Fruit fly (Drosophila melanogaster): ENCODE measurements around the gene Herp.

Gene Herp

DNA sequence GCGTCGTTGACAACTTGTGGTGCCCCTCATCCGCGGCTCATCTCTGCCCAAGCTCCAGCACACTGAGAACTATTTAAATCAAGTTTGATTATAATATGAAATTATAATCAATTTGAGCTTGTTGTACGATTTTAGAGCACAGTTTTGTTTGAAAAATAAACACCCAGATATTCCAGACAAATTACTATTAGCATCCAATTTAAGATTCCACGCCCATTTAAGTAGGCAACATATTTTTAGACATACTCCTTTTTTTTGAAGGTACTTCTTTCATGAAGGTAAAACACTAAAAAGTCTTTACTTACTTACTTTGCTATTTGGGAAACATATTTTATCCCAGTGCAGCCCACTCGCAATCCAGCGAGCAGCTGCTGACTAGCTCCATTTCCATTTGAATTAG is 38.2 kb upstream of the Herp start (continued):
- TF ChIP-seq Dip3 (GFP tag; optimal IDR thresholded peaks at IDR 0.05), result no peak
- no peak for TF ChIP-seq gt (GFP tag; IDR thresholded peaks at IDR 0.05)
- peak; percentile 27 for TF ChIP-seq lab (GFP tag; optimal IDR thresholded peaks at IDR 0.05)
- peak; percentile 33 for TF ChIP-seq Hmr (GFP tag; optimal IDR thresholded peaks at IDR 0.05)
- TF ChIP-seq MESR4 (GFP tag; optimal IDR thresholded peaks at IDR 0.05), result no peak
- TF ChIP-seq esg (GFP tag; conservative IDR thresholded peaks at IDR 0.05), result no peak; the same call in 1 of the 2 replicates
- TF ChIP-seq CG33213 (GFP tag; optimal IDR thresholded peaks at IDR 0.05), result no peak
- no peak for TF ChIP-seq Opbp (GFP tag; IDR thresholded peaks at IDR 0.05; ENCODE audit: partially characterized antibody)
- no peak for TF ChIP-seq zfh2 (GFP tag; optimal IDR thresholded peaks at IDR 0.05)
- no peak for TF ChIP-seq Nf-YC (tag; optimal IDR thresholded peaks at IDR 0.05)
- no peak for TF ChIP-seq MBD-R2 (GFP tag; IDR thresholded peaks at IDR 0.05)
- TF ChIP-seq CG2678 (tag; optimal IDR thresholded peaks at IDR 0.05), result peak; percentile 50
- no peak for TF ChIP-seq pb (GFP tag; optimal IDR thresholded peaks at IDR 0.05)
- no peak for TF ChIP-seq kay (GFP tag; optimal IDR thresholded peaks at IDR 0.05)
- peak; percentile 32 for TF ChIP-seq Oli (tag; optimal IDR thresholded peaks at IDR 0.05)
- no peak for TF ChIP-seq HLH4C (GFP tag; IDR thresholded peaks at IDR 0.05; ENCODE audit: partially characterized antibody)
- TF ChIP-seq CG7839 (tag; optimal IDR thresholded peaks at IDR 0.05), result peak; percentile 44
- no peak for TF ChIP-seq sens-2 (GFP tag; IDR thresholded peaks at IDR 0.05)
- peak; percentile 30 for TF ChIP-seq cwo (GFP tag; optimal IDR thresholded peaks at IDR 0.05)
- TF ChIP-seq D19A (tag; optimal IDR thresholded peaks at IDR 0.05), result no peak
- TF ChIP-seq CoRest (tag; optimal IDR thresholded peaks at IDR 0.05), result peak; percentile 27

DNA sequence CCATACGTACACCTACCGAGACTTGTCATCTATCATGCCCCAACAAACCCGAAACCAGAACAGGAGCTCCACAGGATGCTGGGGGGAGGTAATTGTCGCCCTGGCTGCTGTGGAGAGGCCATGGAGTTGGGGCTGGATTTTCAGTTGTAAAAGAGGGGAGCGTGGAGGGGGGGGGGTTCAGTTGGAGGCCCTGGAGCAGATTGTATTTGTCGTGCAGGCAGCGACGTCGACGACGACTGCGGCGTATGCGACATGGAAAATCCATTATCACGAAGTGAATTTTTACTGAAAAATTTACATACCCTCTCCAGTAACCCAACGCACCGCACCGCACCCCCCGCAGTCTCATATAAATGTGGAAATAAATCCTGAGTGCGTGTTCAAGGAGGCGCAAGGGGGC is 33.8 kb upstream of the Herp start:
- peak; percentile 37 for TF ChIP-seq abd-A (tag; optimal IDR thresholded peaks at IDR 0.05)
- TF ChIP-seq ci (GFP tag; IDR thresholded peaks at IDR 0.05), result 0 out of 3 replicates have a peak, but pooled peaks have one; percentile 21
- no peak for TF ChIP-seq insv (GFP tag; optimal IDR thresholded peaks at IDR 0.05)
- no peak for TF ChIP-seq bsh (GFP tag; optimal IDR thresholded peaks at IDR 0.05)
- peak; percentile 69 for TF ChIP-seq Med (GFP tag)
- TF ChIP-seq caup (GFP tag; optimal IDR thresholded peaks at IDR 0.05; ENCODE audit: severe bottlenecking), result no peak
- TF ChIP-seq CG4854 (GFP tag; optimal IDR thresholded peaks at IDR 0.05), result no peak
- TF ChIP-seq slp2 (GFP tag; optimal IDR thresholded peaks at IDR 0.05), result no peak
- peak; percentile 42 for TF ChIP-seq Ets65A (GFP tag)
- no peak for TF ChIP-seq Bteb2 (GFP tag; optimal IDR thresholded peaks at IDR 0.05)
- no peak for TF ChIP-seq H2.0 (GFP tag; IDR thresholded peaks at IDR 0.05)
- no peak for TF ChIP-seq vfl (GFP tag; optimal IDR thresholded peaks at IDR 0.05)
- TF ChIP-seq Vsx1 (GFP tag; optimal IDR thresholded peaks at IDR 0.05), result no peak
- TF ChIP-seq Dip3 (GFP tag; optimal IDR thresholded peaks at IDR 0.05), result no peak
- TF ChIP-seq fd64A (GFP tag; optimal IDR thresholded peaks at IDR 0.05), result no peak
- TF ChIP-seq CG3726 (GFP tag; IDR thresholded peaks at IDR 0.05), result no peak
- TF ChIP-seq sens-2 (GFP tag; IDR thresholded peaks at IDR 0.05), result no peak
- TF ChIP-seq tgo (GFP tag; IDR thresholded peaks at IDR 0.05), result no peak
- TF ChIP-seq Ravus (GFP tag; IDR thresholded peaks at IDR 0.05), result no peak
- TF ChIP-seq Adf1 (GFP tag; IDR thresholded peaks at IDR 0.05), result peak; percentile 76; the same call in 1 of the 2 replicates
- no peak for TF ChIP-seq Aef1 (GFP tag; IDR thresholded peaks at IDR 0.05)
- no peak for TF ChIP-seq CG10979 (tag; optimal IDR thresholded peaks at IDR 0.05)
- peak; percentile 15; the same call in 1 of the 3 replicates for TF ChIP-seq H15 (GFP tag; IDR thresholded peaks at IDR 0.05)
- no peak for TF ChIP-seq CG10267 (tag; optimal IDR thresholded peaks at IDR 0.05)
- peak; percentile 83 for TF ChIP-seq crol (GFP tag; IDR thresholded peaks at IDR 0.05)
- TF ChIP-seq pan (optimal IDR thresholded peaks at IDR 0.05), result no peak
- no peak for TF ChIP-seq pan (GFP tag; optimal IDR thresholded peaks at IDR 0.05 in 1 of 2, IDR thresholded peaks at IDR 0.05 in 1 of 2)
- TF ChIP-seq CG8388 (GFP tag; optimal IDR thresholded peaks at IDR 0.05), result no peak
- no peak for TF ChIP-seq sug (tag; optimal IDR thresholded peaks at IDR 0.05)
- TF ChIP-seq chinmo (GFP tag; IDR thresholded peaks at IDR 0.05; ENCODE audit: partially characterized antibody), result 0 out of 4 replicates have a peak, but pooled peaks have one; percentile 27
- TF ChIP-seq Nf-YC (tag; optimal IDR thresholded peaks at IDR 0.05), result no peak
- no peak for TF ChIP-seq tin (GFP tag; optimal IDR thresholded peaks at IDR 0.05)
- TF ChIP-seq BtbVII (GFP tag; optimal IDR thresholded peaks at IDR 0.05), result no peak
